Fruit fly (Drosophila melanogaster) whole organism, prepupa: Measurements from ENCODE around the gene qtc.

Experiments used
- CG10669 ChIP-seq: fragments of 200-800 bp; sonication (Bioruptor generic); optimal IDR thresholded peaks from 3 replicates; lab custom pipeline; 2018; ENCODE audit warnings: missing biosample characterization, mild to moderate bottlenecking, missing genetic modification characterization, moderate library complexity
- CG11902 ChIP-seq: fragments of 200-800 bp; sonication (Bioruptor generic); optimal IDR thresholded peaks from 3 replicates; lab custom pipeline; 2016; ENCODE audit warnings: missing biosample characterization, missing genetic modification characterization
- CG6808 ChIP-seq: fragments of 200-800 bp; sonication (Bioruptor generic); optimal IDR thresholded peaks from 3 replicates; lab custom pipeline; 2017; ENCODE audit warnings: missing biosample characterization, missing genetic modification characterization, mild to moderate bottlenecking, moderate library complexity, missing genetic modification reagents
- CG7368 ChIP-seq: fragments of 200-800 bp; sonication (Bioruptor generic); optimal IDR thresholded peaks from 3 replicates; lab custom pipeline; 2016; ENCODE audit warnings: missing biosample characterization, missing genetic modification characterization
- Hr4 ChIP-seq: fragments of 200-800 bp; sonication (Bioruptor generic); optimal IDR thresholded peaks from 3 replicates; lab custom pipeline; 2016; ENCODE audit warnings: missing biosample characterization, missing genetic modification characterization
- Sox102F ChIP-seq: fragments of 200-800 bp; sonication (Bioruptor generic); optimal IDR thresholded peaks from 2 replicates; lab custom pipeline; 2016; ENCODE audit warnings: missing biosample characterization, mild to moderate bottlenecking, missing genetic modification characterization
- Sox14 ChIP-seq: fragments of 200-800 bp; sonication (Bioruptor generic); optimal IDR thresholded peaks from 3 replicates; lab custom pipeline; 2016; ENCODE audit warnings: missing biosample characterization, missing genetic modification characterization
- Sox15 ChIP-seq: fragments of 200-800 bp; sonication (Bioruptor generic); optimal IDR thresholded peaks from 3 replicates; lab custom pipeline; 2016; ENCODE audit warnings: missing biosample characterization, missing genetic modification characterization
- fd85E ChIP-seq: fragments of 200-800 bp; sonication (Bioruptor generic); optimal IDR thresholded peaks from 3 replicates; lab custom pipeline; 2016; ENCODE audit warnings: missing biosample characterization, missing genetic modification characterization
- lz ChIP-seq: fragments of 200-800 bp; sonication (Bioruptor generic); optimal IDR thresholded peaks from 3 replicates; lab custom pipeline; 2016; ENCODE audit warnings: missing biosample characterization, missing genetic modification characterization

DNA sequence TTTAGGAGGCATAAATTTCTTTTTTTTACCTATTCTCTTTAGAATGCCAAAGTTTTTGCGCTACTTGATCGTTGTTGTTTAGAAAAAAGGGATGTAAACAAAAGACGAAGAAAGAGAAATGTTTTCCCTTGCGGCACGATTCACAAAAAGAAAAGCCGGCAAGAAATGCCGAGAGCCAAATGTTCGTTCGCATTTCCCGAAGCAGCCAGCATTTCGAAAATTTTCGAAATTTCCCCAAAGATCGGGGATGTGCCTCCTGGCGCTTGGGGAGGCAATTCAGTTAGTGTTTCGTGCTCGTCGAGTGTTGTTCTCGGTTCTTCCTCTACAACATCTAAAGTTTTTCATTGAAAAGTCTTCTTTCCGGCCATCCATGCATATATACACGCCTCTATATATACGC lies 40.0 kb downstream of the qtc start, which contains the start of gene Msp300:
- TF ChIP-seq Sox14 (GFP tag; lab: Kevin White, UChicago) (no peak), CG6808 (GFP tag; lab: Kevin White, UChicago) (no peak), Sox102F (GFP tag; lab: Kevin White, UChicago) (no peak), Hr4 (GFP tag; lab: Kevin White, UChicago) (no peak), CG7368 (GFP tag; lab: Kevin White, UChicago) (no peak), CG10669 (no peak), CG11902 (GFP tag; lab: Kevin White, UChicago) (no peak), Sox15 (GFP tag; lab: Kevin White, UChicago) (no peak), lz (GFP tag; lab: Kevin White, UChicago) (no peak), fd85E (GFP tag; lab: Kevin White, UChicago) (no peak)
